Worm (Caenorhabditis elegans): ENCODE results near the gene C27A7.5.

Gene C27A7.5

DNA sequence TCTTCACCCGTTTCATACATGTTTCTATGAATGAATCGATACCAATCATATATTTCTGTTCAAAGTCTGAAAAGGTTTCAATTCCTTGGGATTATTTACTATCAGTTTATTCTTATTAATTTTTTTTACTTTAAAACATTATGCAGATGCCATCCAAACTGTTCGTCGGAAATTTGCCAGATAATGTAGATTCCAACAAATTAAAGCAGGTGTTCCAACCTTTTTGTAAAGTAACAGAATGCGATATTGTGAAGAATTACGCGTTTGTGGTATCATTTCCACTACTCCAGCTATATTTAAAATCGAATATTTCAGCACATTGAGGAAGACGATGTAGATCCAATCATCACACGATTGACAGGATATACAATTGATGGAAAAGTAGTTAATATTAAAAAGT is 30.0 kb upstream of the C27A7.5 start, which contains the start of gene rnp-1:
Gene rnp-1 (plus strand): TSS at position 145 of the 400 bp plus-strand sequence.
- TF ChIP-seq pax-3 (tag; optimal IDR thresholded peaks at IDR 0.05) (peak; percentile 5), lin-15B (tag; optimal IDR thresholded peaks at IDR 0.05) (no peak), efl-1 (optimal IDR thresholded peaks at IDR 0.05) (no peak), efl-1 (GFP tag; optimal IDR thresholded peaks at IDR 0.05 in 1 of 2) (peak in 1 of 2 experiments; percentile 21), unc-98 (GFP tag; IDR thresholded peaks at IDR 0.05) (no peak), nhr-71 (tag; optimal IDR thresholded peaks at IDR 0.05) (peak; percentile 16)

DNA sequence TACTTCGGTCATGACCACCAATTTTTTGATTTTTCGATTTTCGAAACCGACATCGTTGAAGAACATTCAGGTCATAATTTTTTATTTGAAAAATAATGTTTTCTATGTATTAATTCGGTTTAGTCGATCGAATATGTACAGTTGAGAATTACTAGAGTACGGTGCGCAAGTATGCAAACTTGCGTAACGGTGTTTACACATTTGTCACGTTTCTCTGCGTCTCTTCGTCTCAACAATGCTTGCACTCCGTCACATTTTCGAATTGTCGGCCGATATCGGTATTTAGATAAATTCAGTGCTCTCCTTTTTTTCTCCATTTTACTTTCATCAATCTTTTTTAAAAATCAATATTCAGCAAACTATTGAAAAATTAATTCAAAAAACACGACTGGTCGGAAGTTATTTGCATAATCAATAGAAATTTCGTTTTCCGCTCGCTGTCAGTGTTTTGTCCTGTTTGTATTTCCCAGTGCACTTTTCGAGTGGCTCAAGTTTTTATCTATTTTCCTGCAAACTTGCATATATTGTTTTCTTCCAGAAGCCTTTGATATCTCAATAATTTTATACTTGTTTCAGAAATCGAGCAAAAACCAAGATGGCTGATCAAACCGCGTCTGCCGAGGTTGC is 28.9 kb upstream of the C27A7.5 start, which contains the start of gene dpy-30:
Gene dpy-30 (plus strand): TSS at position 577 of the 627 bp plus-strand sequence.
- TF ChIP-seq isw-1 (GFP tag; IDR thresholded peaks at IDR 0.05) (peak; percentile 41), mab-9 (GFP tag; IDR thresholded peaks at IDR 0.05) (no peak), nhr-19 (GFP tag; conservative IDR thresholded peaks at IDR 0.05) (peak; percentile 59; the same call in 1 of the 2 replicates), unc-62 (GFP tag; optimal IDR thresholded peaks at IDR 0.05) (no peak), elt-2 (tag; optimal IDR thresholded peaks at IDR 0.05) (peak; percentile 13), nhr-237 (tag; optimal IDR thresholded peaks at IDR 0.05) (no peak), blmp-1 (tag; optimal IDR thresholded peaks at IDR 0.05) (peak; percentile 49), nhr-71 (tag; optimal IDR thresholded peaks at IDR 0.05) (peak; percentile 75), lin-13 (GFP tag; optimal IDR thresholded peaks at IDR 0.05) (no peak), ceh-8 (GFP tag; optimal IDR thresholded peaks at IDR 0.05) (peak; percentile 31), mdl-1 (tag; optimal IDR thresholded peaks at IDR 0.05) (peak in 1 of 2 experiments; percentile 32), ztf-11 (tag; optimal IDR thresholded peaks at IDR 0.05) (peak in 1 of 2 experiments; percentile 19), zip-4 (GFP tag; optimal IDR thresholded peaks at IDR 0.05) (peak; percentile 26), lin-39 (tag; optimal IDR thresholded peaks at IDR 0.05) (no peak), tbx-2 (tag; optimal IDR thresholded peaks at IDR 0.05) (peak; percentile 61), grh-1 (GFP tag; IDR thresholded peaks at IDR 0.05) (no peak), C04F5.9 (tag; optimal IDR thresholded peaks at IDR 0.05) (no peak), hpl-2 (GFP tag; optimal IDR thresholded peaks at IDR 0.05) (no peak), ets-5 (GFP tag; IDR thresholded peaks at IDR 0.05) (no peak), Y116A8C.19 (tag; optimal IDR thresholded peaks at IDR 0.05; ENCODE audit: borderline replicate concordance) (no peak), nhr-76 (tag; optimal IDR thresholded peaks at IDR 0.05) (no peak), fos-1 (tag; optimal IDR thresholded peaks at IDR 0.05) (peak; percentile 7), sptf-1 (tag; optimal IDR thresholded peaks at IDR 0.05) (no peak), efl-1 (optimal IDR thresholded peaks at IDR 0.05) (peak; percentile 79 to 84), efl-1 (GFP tag; optimal IDR thresholded peaks at IDR 0.05 in 1 of 2) (peak; percentile 80 to 98), sup-37 (GFP tag; optimal IDR thresholded peaks at IDR 0.05) (no peak), irx-1 (tag; optimal IDR thresholded peaks at IDR 0.05) (peak; percentile 31), aly-2 (tag; optimal IDR thresholded peaks at IDR 0.05) (peak; percentile 3), lin-15B (tag; optimal IDR thresholded peaks at IDR 0.05) (peak; percentile 21), nhr-77 (tag; optimal IDR thresholded peaks at IDR 0.05) (peak; percentile 41), tlp-1 (tag; optimal IDR thresholded peaks at IDR 0.05) (no peak), aha-1 (tag; optimal IDR thresholded peaks at IDR 0.05) (no peak), nhr-85 (tag) (peak; percentile 73), pag-3 (tag; optimal IDR thresholded peaks at IDR 0.05; ENCODE audit: borderline replicate concordance, insufficient read depth) (no peak), efl-3 (GFP tag; optimal IDR thresholded peaks at IDR 0.05) (no peak), nhr-28 (tag; optimal IDR thresholded peaks at IDR 0.05) (no peak), dsc-1 (tag; optimal IDR thresholded peaks at IDR 0.05) (peak; percentile 64), nhr-90 (tag; optimal IDR thresholded peaks at IDR 0.05; ENCODE audit: poor library complexity) (peak; percentile 59), nhr-11 (tag; optimal IDR thresholded peaks at IDR 0.05) (no peak), snpc-4 (tag; optimal IDR thresholded peaks at IDR 0.05) (peak; percentile 70), unc-130 (tag; optimal IDR thresholded peaks at IDR 0.05) (peak; percentile 75), ceh-82 (tag; optimal IDR thresholded peaks at IDR 0.05) (peak; percentile 27 to 54 (median 45)), nhr-84 (tag; optimal IDR thresholded peaks at IDR 0.05) (no peak), fkh-8 (tag; optimal IDR thresholded peaks at IDR 0.05) (peak; percentile 31), egl-27 (tag; optimal IDR thresholded peaks at IDR 0.05) (no peak), lin-14 (GFP tag; optimal IDR thresholded peaks at IDR 0.05) (peak; percentile 68), nhr-20 (tag; optimal IDR thresholded peaks at IDR 0.05) (peak; percentile 75)
